Worm (Caenorhabditis elegans) whole organism, late embryonic: ENCODE measurements around the gene Y116A8C.29.

Source experiments
- Y22D7AL.16 ChIP-seq: sonication (generic microtip); optimal IDR thresholded peaks from 2 replicates; lab custom pipeline; 2016; ENCODE audit warnings: missing genetic modification characterization, missing compliant biosample characterization
- ama-1 ChIP-seq: fragments of 150-350 bp; optimal IDR thresholded peaks from 2 replicates; lab custom pipeline; 2014
- ceh-9 ChIP-seq: sonication (generic microtip); optimal IDR thresholded peaks from 2 replicates; lab custom pipeline; 2016; ENCODE audit warnings: mild to moderate bottlenecking, missing genetic modification characterization, inconsistent platforms, missing compliant biosample characterization
- ets-4 ChIP-seq: sonication (generic microtip); optimal IDR thresholded peaks from 2 replicates; lab custom pipeline; 2016; ENCODE audit warnings: missing genetic modification characterization, missing compliant biosample characterization
- fax-1 ChIP-seq: sonication (generic microtip); optimal IDR thresholded peaks from 2 replicates; lab custom pipeline; 2016; ENCODE audit warnings: missing genotype, missing genetic modification characterization, missing compliant biosample characterization
- pqm-1 ChIP-seq: sonication (generic microtip); optimal IDR thresholded peaks from 2 replicates; lab custom pipeline; 2016; ENCODE audit warnings: missing genetic modification characterization, missing compliant biosample characterization
- tbx-7 ChIP-seq: sonication (generic microtip); optimal IDR thresholded peaks from 2 replicates; lab custom pipeline; 2016; ENCODE audit warnings: missing genotype, missing genetic modification characterization, missing compliant biosample characterization
- unc-86 ChIP-seq: sonication (generic microtip); optimal IDR thresholded peaks from 2 replicates; lab custom pipeline; 2016; ENCODE audit warnings: missing genetic modification characterization, missing compliant biosample characterization

DNA sequence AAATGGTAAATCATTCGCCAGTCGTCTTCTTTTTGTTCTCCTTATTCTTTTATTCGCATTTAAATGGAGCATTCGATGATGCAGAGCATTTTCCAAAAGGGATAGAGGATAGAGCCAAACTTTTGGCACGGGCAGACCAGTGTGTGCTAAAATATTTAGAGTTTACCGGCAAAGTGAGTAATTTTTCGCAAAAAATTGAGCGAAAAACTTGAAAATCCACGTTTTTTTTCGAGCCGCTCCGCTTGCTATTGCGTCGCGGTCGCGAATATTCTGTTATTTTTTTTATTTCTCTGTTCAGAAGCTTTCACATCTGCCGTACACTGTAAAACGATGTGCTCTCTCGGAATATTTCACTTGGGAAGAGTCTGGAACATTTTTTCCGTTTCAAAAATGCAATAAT lies 5.0 kb upstream of the Y116A8C.29 start, which contains the start of gene Y116A8C.43:
- TF ChIP-seq Y22D7AL.16 (tag; lab: Kevin White, UChicago) (no peak), ets-4 (no peak), unc-86 (tag; lab: Kevin White, UChicago) (no peak), pqm-1 (tag; lab: Kevin White, UChicago) (no peak), ceh-9 (no peak), fax-1 (tag; lab: Kevin White, UChicago) (no peak), ama-1 (no peak), tbx-7 (tag; lab: Kevin White, UChicago) (no peak)
